Fruit fly (Drosophila melanogaster): ENCODE data around the gene Toll-6.
A peak's percentile ranks its signal among the peaks of the same experiment; 100 is the strongest.

The Toll-6 gene

DNA sequence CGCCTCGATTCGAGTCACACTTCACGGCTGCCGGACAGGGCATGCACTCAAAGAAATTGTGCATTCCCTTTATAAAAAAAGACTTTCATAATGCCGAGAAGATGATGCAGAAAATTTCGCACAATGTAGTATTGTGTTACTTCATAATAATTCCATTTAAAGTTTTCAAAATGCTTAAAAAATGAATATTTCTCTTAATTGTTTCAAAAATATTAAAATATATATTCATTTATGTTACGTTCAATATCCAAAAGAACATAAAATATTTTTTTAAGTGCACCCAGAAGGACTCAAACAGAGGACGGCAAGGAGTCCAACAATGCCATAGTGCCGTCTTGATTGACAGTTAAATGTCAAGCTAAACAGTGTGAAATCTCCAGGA, 6.3 kb upstream of the Toll-6 start (continued):
- TF ChIP-seq nmo (GFP tag; optimal IDR thresholded peaks at IDR 0.05), result peak; percentile 17
- TF ChIP-seq CG10979 (tag; optimal IDR thresholded peaks at IDR 0.05), result peak; percentile 70
- peak; percentile 54 for TF ChIP-seq gem (tag; optimal IDR thresholded peaks at IDR 0.05)
- peak; percentile 4 for TF ChIP-seq gsb-n (tag; optimal IDR thresholded peaks at IDR 0.05)
- no peak for TF ChIP-seq prd (optimal IDR thresholded peaks at IDR 0.05)
- peak; percentile 65 for TF ChIP-seq prd (GFP tag; IDR thresholded peaks at IDR 0.05)
- TF ChIP-seq Xrp1 (GFP tag; IDR thresholded peaks at IDR 0.05), result peak; percentile 54
- TF ChIP-seq CG7839 (tag; optimal IDR thresholded peaks at IDR 0.05), result peak; percentile 29
- TF ChIP-seq CG17361 (GFP tag; IDR thresholded peaks at IDR 0.05), result peak; percentile 46; the same call in 1 of the 3 replicates
- TF ChIP-seq CG2116 (GFP tag; optimal IDR thresholded peaks at IDR 0.05), result peak; percentile 1
- TF ChIP-seq H2.0 (GFP tag; IDR thresholded peaks at IDR 0.05), result no peak
- TF ChIP-seq trh (GFP tag; optimal IDR thresholded peaks at IDR 0.05), result no peak
- peak; percentile 7 for TF ChIP-seq Sox100B (GFP tag; optimal IDR thresholded peaks at IDR 0.05)
- TF ChIP-seq CG4404 (GFP tag; IDR thresholded peaks at IDR 0.05), result peak; percentile 68
- TF ChIP-seq CG8924 (tag; optimal IDR thresholded peaks at IDR 0.05), result peak; percentile 60
- TF ChIP-seq CG13775 (GFP tag; optimal IDR thresholded peaks at IDR 0.05), result peak; percentile 31
- peak; percentile 24 for TF ChIP-seq Elba2 (GFP tag; optimal IDR thresholded peaks at IDR 0.05)
- peak; percentile 46 for TF ChIP-seq CG31441 (GFP tag; IDR thresholded peaks at IDR 0.05)
- peak; percentile 71 for TF ChIP-seq CG9727 (GFP tag; optimal IDR thresholded peaks at IDR 0.05)
- TF ChIP-seq Nf-YB (GFP tag; optimal IDR thresholded peaks at IDR 0.05), result peak; percentile 8
- TF ChIP-seq tna (GFP tag; IDR thresholded peaks at IDR 0.05; ENCODE audit: partially characterized antibody), result no peak

DNA sequence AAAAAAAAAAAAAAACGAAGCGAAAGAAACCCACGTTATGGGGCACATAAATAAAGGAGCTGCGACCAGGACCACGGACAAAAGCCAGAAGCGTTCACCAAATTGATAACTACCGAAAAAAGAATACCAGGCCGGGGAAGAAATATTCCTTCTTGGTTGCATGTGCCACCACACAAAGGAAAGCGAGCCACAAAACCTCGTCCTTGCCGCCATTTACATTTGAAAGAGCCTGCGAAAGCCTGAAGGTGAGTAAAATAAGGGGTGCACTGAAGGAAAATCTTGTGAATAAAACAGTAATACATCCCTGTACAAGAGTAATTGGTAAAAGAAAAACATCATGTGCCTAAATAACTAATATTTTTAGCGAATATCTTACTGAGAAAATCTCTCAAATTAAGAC, 1.9 kb upstream of the Toll-6 start:
- TF ChIP-seq prd (optimal IDR thresholded peaks at IDR 0.05), result no peak
- 0 out of 3 replicates have a peak, but pooled peaks have one; percentile 31 for TF ChIP-seq prd (GFP tag; IDR thresholded peaks at IDR 0.05)
- TF ChIP-seq sens (GFP tag), result peak; percentile 46
- peak; percentile 94 for TF ChIP-seq CG2199 (GFP tag; IDR thresholded peaks at IDR 0.05)
- no peak for TF ChIP-seq PHDP (tag; optimal IDR thresholded peaks at IDR 0.05)
- TF ChIP-seq gem (tag; optimal IDR thresholded peaks at IDR 0.05), result peak; percentile 13
- no peak for TF ChIP-seq sens-2 (GFP tag; IDR thresholded peaks at IDR 0.05)
- TF ChIP-seq row (GFP tag; IDR thresholded peaks at IDR 0.05), result 0 out of 3 replicates have a peak, but pooled peaks have one; percentile 12
- TF ChIP-seq zf30C (GFP tag; optimal IDR thresholded peaks at IDR 0.05), result peak; percentile 0
- peak; percentile 39 for TF ChIP-seq Med (GFP tag)
- peak; percentile 26 for TF ChIP-seq CG18599 (GFP tag; optimal IDR thresholded peaks at IDR 0.05)

DNA sequence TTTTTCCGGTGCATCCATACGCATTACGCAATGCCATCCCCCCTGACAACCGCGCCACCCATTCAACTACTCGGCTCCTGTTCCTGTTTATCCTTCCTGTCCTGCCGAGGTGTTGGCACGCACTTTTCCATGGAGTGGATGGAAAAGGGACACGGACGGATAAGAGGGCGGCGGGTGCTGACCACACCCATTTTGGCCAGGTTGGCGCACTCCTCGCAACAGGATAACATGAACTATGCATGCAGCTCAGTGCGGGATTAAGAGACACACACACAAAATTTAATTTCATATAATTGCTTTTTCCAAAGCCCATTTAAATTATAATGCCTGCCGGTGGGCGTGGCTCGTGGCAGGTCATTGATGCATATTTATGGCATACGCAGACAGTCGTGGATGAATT, 8.4 kb downstream of the Toll-6 start:
- TF ChIP-seq Med (GFP tag) (peak; percentile 61), CG16863 (GFP tag; optimal IDR thresholded peaks at IDR 0.05) (no peak), Fer1 (GFP tag; optimal IDR thresholded peaks at IDR 0.05) (no peak), Ets65A (GFP tag) (peak; percentile 73)

DNA sequence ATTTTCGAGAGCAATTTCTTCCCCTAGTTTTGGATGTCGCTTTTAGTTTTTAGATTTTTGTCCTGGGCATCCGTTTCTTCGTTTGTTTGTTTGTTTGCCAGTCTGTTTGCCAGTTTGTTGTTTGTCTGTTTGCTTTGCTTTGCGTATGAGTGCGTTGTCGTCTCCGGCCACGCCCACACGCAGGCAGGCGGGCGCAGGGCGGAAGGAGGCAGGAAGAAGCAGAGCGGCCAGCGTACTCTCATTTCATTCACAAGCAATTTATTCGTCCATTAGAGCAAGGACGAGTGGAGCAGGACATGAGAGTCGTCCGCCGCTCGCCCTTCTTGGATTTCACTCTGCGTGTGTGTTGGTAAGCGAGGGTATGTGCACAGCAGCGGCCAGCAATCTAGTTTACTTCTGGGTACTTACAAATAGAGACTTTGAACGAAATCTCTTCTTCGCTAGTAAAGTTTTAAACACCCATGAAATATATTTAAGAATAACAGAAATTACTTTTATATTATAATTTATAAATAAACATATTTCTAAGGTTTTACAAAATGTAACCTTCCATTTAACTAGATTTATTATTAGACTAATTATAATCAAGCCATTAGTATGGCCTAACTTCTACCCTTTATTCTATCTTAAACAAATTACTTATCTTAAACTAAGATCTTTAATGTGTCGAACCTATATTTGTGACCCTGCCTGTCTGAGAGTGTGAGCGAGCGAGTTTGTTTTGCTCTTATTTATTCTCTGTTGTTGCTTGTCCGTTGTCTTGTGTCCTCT, 11.4 kb downstream of the Toll-6 start:
- no peak for TF ChIP-seq Lim3 (GFP tag; IDR thresholded peaks at IDR 0.05)
- no peak for TF ChIP-seq CG6175 (GFP tag; IDR thresholded peaks at IDR 0.05)
- TF ChIP-seq Trl (optimal IDR thresholded peaks at IDR 0.05), result peak in 1 of 2 experiments; percentile 26
- TF ChIP-seq Trl (GFP tag; optimal IDR thresholded peaks at IDR 0.05), result no peak
- TF ChIP-seq mirr (GFP tag; optimal IDR thresholded peaks at IDR 0.05), result no peak
- TF ChIP-seq PHDP (tag; optimal IDR thresholded peaks at IDR 0.05), result peak; percentile 65
- TF ChIP-seq CG10431 (GFP tag; optimal IDR thresholded peaks at IDR 0.05), result peak; percentile 40
- no peak for TF ChIP-seq her (GFP tag; optimal IDR thresholded peaks at IDR 0.05)
- no peak for TF ChIP-seq kay (GFP tag; optimal IDR thresholded peaks at IDR 0.05)
- TF ChIP-seq E2f1 (GFP tag; IDR thresholded peaks at IDR 0.05), result peak; percentile 39; the same call in 1 of the 2 replicates
- no peak for TF ChIP-seq sima (GFP tag; optimal IDR thresholded peaks at IDR 0.05)
- TF ChIP-seq stc (GFP tag; IDR thresholded peaks at IDR 0.05), result no peak
- no peak for TF ChIP-seq D (optimal IDR thresholded peaks at IDR 0.05)
- TF ChIP-seq D (GFP tag; optimal IDR thresholded peaks at IDR 0.05), result peak; percentile 67
- peak; percentile 83 for TF ChIP-seq zen (tag; optimal IDR thresholded peaks at IDR 0.05)
- TF ChIP-seq CG17385 (GFP tag; optimal IDR thresholded peaks at IDR 0.05), result peak; percentile 63
- no peak for TF ChIP-seq Awh (GFP tag; IDR thresholded peaks at IDR 0.05)

Data from whole organism, embryonic.